Worm (Caenorhabditis elegans) whole organism, early embryonic: ENCODE results near the gene ceh-76.

Source experiments
- B0310.2 ChIP-seq: sonication (generic microtip); optimal IDR thresholded peaks from 2 replicates; lab custom pipeline; 2016; ENCODE audit warnings: mild to moderate bottlenecking, missing genetic modification characterization, missing compliant biosample characterization
- F13C5.2 ChIP-seq: sonication (generic microtip); optimal IDR thresholded peaks from 2 replicates; lab custom pipeline; 2017; ENCODE audit warnings: mild to moderate bottlenecking, missing genetic modification characterization, inconsistent platforms, missing compliant biosample characterization
- aly-1 ChIP-seq: sonication (generic microtip); optimal IDR thresholded peaks from 2 replicates; lab custom pipeline; 2016; ENCODE audit warnings: missing genetic modification characterization, missing compliant biosample characterization
- ama-1 ChIP-seq: fragments of 150-350 bp; optimal IDR thresholded peaks from 2 replicates; lab custom pipeline; 2014
- ceh-13 ChIP-seq: fragments of 200-800 bp; sonication (Bioruptor generic); optimal IDR thresholded peaks from 2 replicates; lab custom pipeline; 2018; ENCODE audit warnings: mild to moderate bottlenecking, missing genetic modification characterization, missing compliant biosample characterization
- ets-7 ChIP-seq: sonication (generic microtip); optimal IDR thresholded peaks from 2 replicates; lab custom pipeline; 2016; ENCODE audit warnings: missing genotype, missing genetic modification characterization, missing compliant biosample characterization
- flt-1 ChIP-seq: fragments of 200-800 bp; sonication (Bioruptor generic); IDR thresholded peaks from 2 replicates; pipeline ENCODE4 v1.3.6; 2022; ENCODE audit warnings: missing genetic modification characterization, missing compliant biosample characterization
- hmbx-1 ChIP-seq: sonication (generic microtip); optimal IDR thresholded peaks from 2 replicates; lab custom pipeline; 2016; ENCODE audit warnings: mild to moderate bottlenecking, missing genetic modification characterization, missing compliant biosample characterization
- hmg-4 ChIP-seq: fragments of 200-800 bp; sonication (Bioruptor generic); optimal IDR thresholded peaks from 2 replicates; lab custom pipeline; 2018; ENCODE audit warnings: mild to moderate bottlenecking, missing genetic modification characterization, missing compliant biosample characterization
- hnd-1 ChIP-seq: sonication (generic microtip); optimal IDR thresholded peaks from 2 replicates; lab custom pipeline; 2016; ENCODE audit warnings: missing genetic modification characterization, missing compliant biosample characterization
- pes-1 ChIP-seq: fragments of 200-800 bp; sonication (Bioruptor generic); IDR thresholded peaks from 2 replicates; pipeline ENCODE4 v1.3.6; 2022; ENCODE audit warnings: missing genetic modification reagents, missing genetic modification characterization, missing compliant biosample characterization
- scrt-1 ChIP-seq: fragments of 200-800 bp; sonication (Bioruptor generic); IDR thresholded peaks from 2 replicates; pipeline ENCODE4 v1.3.6; 2022; ENCODE audit warnings: missing genetic modification characterization, missing compliant biosample characterization
- sea-1 ChIP-seq: fragments of 200-800 bp; sonication (Bioruptor generic); conservative IDR thresholded peaks from 2 replicates; pipeline ENCODE4 v1.3.6; 2022; ENCODE audit warnings: missing genetic modification characterization, missing compliant biosample characterization
- tbx-11 ChIP-seq: fragments of 200-800 bp; sonication (Bioruptor generic); IDR thresholded peaks from 2 replicates; pipeline ENCODE4 v1.3.6; 2022; ENCODE audit warnings: missing genetic modification characterization, missing compliant biosample characterization
- tra-4 ChIP-seq: sonication (generic microtip); optimal IDR thresholded peaks from 2 replicates; lab custom pipeline; 2017; ENCODE audit warnings: missing genetic modification characterization, missing compliant biosample characterization

Gene ceh-76

ce11 chrV:7954552-7954951, 39.9 kb downstream of the ceh-76 start, which contains the start of gene F26D11.13:
Gene F26D11.13, minus strand, starts transcription at chrV:7954652.
- no peak for TF ChIP-seq ceh-13 (GFP tag; lab: Kevin White, UChicago)

DNA sequence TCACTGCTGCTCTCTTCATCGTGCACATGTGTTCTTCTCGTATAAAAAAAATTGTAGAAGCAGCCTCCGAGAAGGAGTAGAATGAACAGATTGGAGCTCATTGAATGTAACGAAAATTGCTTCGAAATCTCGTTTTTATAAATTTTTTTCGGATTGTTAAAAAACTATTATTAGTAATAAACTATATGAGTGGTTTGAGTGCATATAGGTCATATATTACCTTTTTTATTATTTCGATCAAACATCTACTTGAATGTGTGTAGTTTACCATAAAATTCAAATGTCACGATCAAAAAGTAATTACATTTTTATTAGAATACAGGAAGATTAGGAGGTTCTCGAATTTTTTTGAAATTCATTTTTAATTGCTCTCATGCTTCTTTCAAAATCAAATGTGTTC, 41.6 kb downstream of the ceh-76 start, which contains the start of gene clec-216:
clec-216 (minus strand) TSS at position 101 of the 400 bp plus-strand sequence.
- TF ChIP-seq tra-4 (tag; lab: Kevin White, UChicago), result no peak
- no peak for TF ChIP-seq hnd-1
- no peak for TF ChIP-seq pes-1
- no peak for TF ChIP-seq scrt-1 (GFP tag; lab: Robert Waterston, UW)
- TF ChIP-seq flt-1, result no peak
- TF ChIP-seq ceh-13 (GFP tag; lab: Kevin White, UChicago), result no peak
- TF ChIP-seq ets-7 (tag; lab: Kevin White, UChicago), result no peak
- TF ChIP-seq hmbx-1 (tag; lab: Kevin White, UChicago), result no peak
- no peak for TF ChIP-seq tbx-11 (GFP tag; lab: Robert Waterston, UW)
- no peak for TF ChIP-seq hmg-4
- no peak for TF ChIP-seq aly-1
- no peak for TF ChIP-seq sea-1 (GFP tag; lab: Robert Waterston, UW)
- TF ChIP-seq F13C5.2, result no peak
- TF ChIP-seq B0310.2, result no peak
- no peak for TF ChIP-seq ama-1 (lab: Kevin White, UChicago)

DNA sequence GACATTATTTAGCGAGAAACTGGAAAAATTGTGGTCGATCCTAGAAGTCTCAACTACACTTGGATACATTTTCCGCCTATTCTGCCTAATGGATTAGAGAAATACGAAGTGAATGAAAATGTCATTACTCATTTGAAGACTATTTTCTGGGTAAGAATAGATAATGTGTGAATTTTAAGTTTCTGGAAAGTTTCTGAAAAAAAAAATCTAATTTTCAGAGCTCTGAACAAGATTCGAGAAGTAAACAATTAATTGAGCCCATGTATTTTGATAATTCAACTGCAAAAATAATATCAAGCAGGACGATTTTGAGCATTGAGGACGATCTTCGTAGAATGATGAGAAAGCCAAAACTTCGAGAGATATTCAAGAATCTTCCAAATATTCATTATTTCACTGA, 48.2 kb downstream of the ceh-76 start:
- no peak for TF ChIP-seq hmg-4
- TF ChIP-seq scrt-1 (GFP tag; lab: Robert Waterston, UW), result no peak
- TF ChIP-seq flt-1, result no peak
- no peak for TF ChIP-seq F13C5.2
- TF ChIP-seq ama-1 (lab: Kevin White, UChicago), result no peak
- TF ChIP-seq tbx-11 (GFP tag; lab: Robert Waterston, UW), result no peak
- no peak for TF ChIP-seq pes-1
- TF ChIP-seq aly-1, result no peak
- TF ChIP-seq ets-7 (tag; lab: Kevin White, UChicago), result no peak
